Worm (Caenorhabditis elegans): ENCODE measurements around the gene C25D7.10.

Gene C25D7.10

DNA sequence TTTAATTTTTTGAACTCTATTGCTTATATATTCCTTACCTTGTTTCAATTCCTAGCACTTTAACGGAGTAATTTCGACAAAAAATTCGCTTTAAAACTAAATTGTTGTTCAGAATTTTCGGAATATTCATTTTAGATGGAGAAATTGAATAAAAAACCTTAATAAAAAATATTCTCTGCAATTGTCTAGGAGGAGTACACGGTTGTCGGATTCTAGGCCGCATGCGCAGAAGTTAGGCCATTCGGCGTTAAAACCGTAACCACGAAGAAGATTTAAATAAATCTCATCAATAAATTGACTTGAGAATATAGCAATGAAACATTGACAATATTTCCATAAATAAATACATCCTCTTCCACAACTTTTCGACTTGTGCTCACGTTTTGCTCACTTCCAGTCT is 15.0 kb downstream of the C25D7.10 start, which contains the start of the genes C01G10.10 and C01G10.9:
C01G10.10 (minus strand) TSS at position 151 of the 400 bp plus-strand sequence.
C01G10.9 (plus strand) TSS at position 240 of the 400 bp plus-strand sequence.
- TF ChIP-seq zfh-2 (GFP tag; conservative IDR thresholded peaks at IDR 0.05) (no peak), lin-40 (tag; optimal IDR thresholded peaks at IDR 0.05) (peak; percentile 50), nhr-179 (tag; optimal IDR thresholded peaks at IDR 0.05) (no peak), let-607 (tag; optimal IDR thresholded peaks at IDR 0.05) (peak in 1 of 2 experiments; percentile 54), B0336.3 (GFP tag; IDR thresholded peaks at IDR 0.05) (no peak), athp-1 (tag; optimal IDR thresholded peaks at IDR 0.05) (no peak), let-526 (GFP tag; IDR thresholded peaks at IDR 0.05) (no peak), tbp1 (GFP tag; optimal IDR thresholded peaks at IDR 0.05) (no peak), F22D6.2 (tag; optimal IDR thresholded peaks at IDR 0.05) (peak; percentile 8), lin-35 (GFP tag; optimal IDR thresholded peaks at IDR 0.05) (peak in 1 of 3 experiments; percentile 30), lsl-1 (GFP tag; optimal IDR thresholded peaks at IDR 0.05) (peak; percentile 19), ceh-100 (GFP tag; IDR thresholded peaks at IDR 0.05) (peak; percentile 43; the same call in 1 of the 2 replicates), ZK185.1 (tag; optimal IDR thresholded peaks at IDR 0.05; ENCODE audit: poor library complexity, severe bottlenecking) (peak; percentile 76), Y56A3A.18 (GFP tag; IDR thresholded peaks at IDR 0.05) (no peak), unc-130 (GFP tag; optimal IDR thresholded peaks at IDR 0.05) (peak; percentile 82), madf-6 (GFP tag; IDR thresholded peaks at IDR 0.05) (peak; percentile 54), chd-7 (tag; optimal IDR thresholded peaks at IDR 0.05) (no peak), repo-1 (tag; optimal IDR thresholded peaks at IDR 0.05) (no peak), lin-54 (GFP tag; optimal IDR thresholded peaks at IDR 0.05) (peak; percentile 50), K12H6.12 (tag; optimal IDR thresholded peaks at IDR 0.05) (peak; percentile 2), ama-1 (optimal IDR thresholded peaks at IDR 0.05) (no peak), ama-1 (GFP tag; optimal IDR thresholded peaks at IDR 0.05) (no peak), F37B4.10 (GFP tag; IDR thresholded peaks at IDR 0.05) (no peak), F23B12.7 (tag; optimal IDR thresholded peaks at IDR 0.05; ENCODE audit: insufficient read depth) (peak; percentile 16), hlh-26 (GFP tag; conservative IDR thresholded peaks at IDR 0.05) (no peak), rec-8 (tag; optimal IDR thresholded peaks at IDR 0.05) (peak; percentile 28 to 34), lsy-27 (tag; optimal IDR thresholded peaks at IDR 0.05; ENCODE audit: borderline replicate concordance, insufficient read depth) (no peak), him-1 (tag; optimal IDR thresholded peaks at IDR 0.05) (peak; percentile 28), bed-2 (GFP tag; IDR thresholded peaks at IDR 0.05) (0 out of 2 replicates have a peak, but pooled peaks have one; percentile 42), dpff-1 (tag; optimal IDR thresholded peaks at IDR 0.05) (no peak), ceh-27 (GFP tag; optimal IDR thresholded peaks at IDR 0.05) (peak; percentile 52), sptf-2 (GFP tag; optimal IDR thresholded peaks at IDR 0.05) (no peak), gei-17 (GFP tag; optimal IDR thresholded peaks at IDR 0.05) (no peak), snpc-4 (GFP tag; optimal IDR thresholded peaks at IDR 0.05) (no peak), snpc-4 (tag; optimal IDR thresholded peaks at IDR 0.05) (peak in 2 of 4 experiments; percentile 32 to 54), ceh-91 (GFP tag; IDR thresholded peaks at IDR 0.05) (no peak), ztf-3 (GFP tag; optimal IDR thresholded peaks at IDR 0.05) (no peak), cebp-1 (GFP tag; IDR thresholded peaks at IDR 0.05) (no peak), cebp-1 (tag; optimal IDR thresholded peaks at IDR 0.05) (peak; percentile 31), mcd-1 (GFP tag; IDR thresholded peaks at IDR 0.05) (peak; percentile 68), snpc-3.4 (tag; optimal IDR thresholded peaks at IDR 0.05) (peak; percentile 18), dox-1 (GFP tag; IDR thresholded peaks at IDR 0.05) (0 out of 2 replicates have a peak, but pooled peaks have one; percentile 18), tbx-9 (tag; optimal IDR thresholded peaks at IDR 0.05; ENCODE audit: borderline replicate concordance) (no peak), F33H1.4 (GFP tag; IDR thresholded peaks at IDR 0.05) (peak; percentile 26; the same call in 1 of the 2 replicates), pbrm-1 (GFP tag; IDR thresholded peaks at IDR 0.05) (no peak), pha-4 (tag; optimal IDR thresholded peaks at IDR 0.05) (no peak), lin-26 (GFP tag; IDR thresholded peaks at IDR 0.05) (no peak)

Data from whole organism, young adult.